Fruit fly (Drosophila melanogaster) Kc167 (cell line): ENCODE results near the gene mRpS9.

Experiments
- Myc ChIP-seq: fragments of >200 bp; optimal IDR thresholded peaks from 2 replicates; lab custom pipeline; 2017; ENCODE audit warnings: missing external identifiers
- Sin3A ChIP-seq: fragments of >200 bp; optimal IDR thresholded peaks from 2 replicates; lab custom pipeline; 2018; ENCODE audit warnings: missing external identifiers
- h ChIP-seq: fragments of >200 bp; optimal IDR thresholded peaks from 3 replicates; lab custom pipeline; 2018; ENCODE audit warnings: missing external identifiers
- insv ChIP-seq: fragments of >200 bp; optimal IDR thresholded peaks from 3 replicates; lab custom pipeline; 2018; ENCODE audit warnings: missing external identifiers
- psq ChIP-seq: fragments of >200 bp; optimal IDR thresholded peaks from 2 replicates; lab custom pipeline; 2017; ENCODE audit warnings: missing external identifiers
- ttk ChIP-seq: sonication (Bioruptor generic); optimal IDR thresholded peaks from 2 replicates; lab custom pipeline; 2017; ENCODE audit warnings: missing external identifiers

mRpS9 gene

DNA sequence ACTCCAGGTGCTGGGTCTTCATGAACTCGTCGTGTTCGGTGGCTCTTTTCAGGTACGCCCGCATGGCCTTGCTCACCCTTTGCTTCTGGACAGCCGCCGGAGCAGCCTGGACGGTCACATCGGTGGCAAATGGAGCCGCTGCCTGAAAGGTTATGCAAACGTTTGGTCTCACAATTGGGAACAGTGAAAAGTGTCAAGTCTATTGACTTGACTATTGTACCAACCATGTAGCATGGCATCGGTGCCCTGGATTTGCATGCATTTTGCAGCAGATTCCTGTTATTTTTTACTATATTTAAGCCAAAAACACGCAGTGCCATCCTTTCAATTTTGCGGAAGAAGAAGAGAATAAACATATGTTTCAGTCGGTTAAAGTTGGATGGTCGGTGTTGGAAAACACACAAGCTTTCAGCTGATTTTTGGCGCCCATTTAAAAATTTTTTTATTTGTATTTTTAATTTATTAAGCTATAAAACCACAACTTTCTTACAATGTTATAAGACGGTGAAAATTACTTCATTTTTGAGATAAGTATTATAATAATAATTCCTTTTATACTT lies at the start of gene mRpS9:
Gene mRpS9 (minus strand): TSS at position 355 of the 560 bp plus-strand sequence.
- TF ChIP-seq Sin3A: no peak
- TF ChIP-seq Myc (lab: Kevin White, UChicago): no peak
- no peak for TF ChIP-seq insv (lab: Kevin White, UChicago)
- no peak for TF ChIP-seq psq (lab: Kevin White, UChicago)
- no peak for TF ChIP-seq ttk
- no peak for TF ChIP-seq h (lab: Kevin White, UChicago)

DNA sequence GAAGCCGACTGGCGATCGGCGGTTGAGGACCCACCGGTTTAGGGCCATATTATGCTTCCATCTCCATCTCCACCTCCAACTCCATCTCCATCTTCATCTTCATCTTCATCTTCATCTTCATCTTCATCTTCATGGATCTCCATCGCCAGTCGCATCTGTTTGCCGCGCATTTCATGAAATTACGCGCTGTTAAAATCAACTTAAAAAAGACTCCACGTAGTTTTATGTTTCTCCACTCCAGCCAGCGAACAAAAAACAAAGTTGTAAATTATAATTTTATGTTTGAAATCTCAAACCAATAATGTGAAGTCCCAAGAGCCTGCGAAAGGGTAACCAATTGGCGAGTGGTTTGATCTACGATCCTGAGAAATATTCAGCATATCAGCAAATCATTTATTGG lies 47.7 kb upstream of the mRpS9 start:
- TF ChIP-seq psq (lab: Kevin White, UChicago) (no peak), ttk (no peak), h (lab: Kevin White, UChicago) (no peak), Myc (lab: Kevin White, UChicago) (no peak), Sin3A (no peak), insv (lab: Kevin White, UChicago) (no peak)

DNA sequence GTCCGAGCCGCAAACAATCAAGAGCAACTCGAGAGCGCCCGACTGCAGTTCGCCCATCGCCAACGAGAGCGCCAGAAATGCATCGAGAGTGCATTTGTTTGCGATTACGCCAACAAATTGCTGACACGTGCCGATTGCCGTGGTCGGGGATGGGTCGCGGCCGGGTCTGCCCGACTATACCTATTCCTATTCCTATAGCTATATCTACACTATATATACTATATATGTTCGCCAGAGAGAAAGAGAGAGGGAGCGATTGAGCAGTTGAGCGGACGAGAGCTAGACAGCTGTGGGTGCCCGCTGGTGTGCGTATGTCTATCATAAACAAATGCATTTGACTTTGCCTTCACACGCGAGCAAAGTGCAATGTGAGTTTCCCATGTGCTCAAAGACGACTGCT lies 44.9 kb upstream of the mRpS9 start:
- TF ChIP-seq Myc (lab: Kevin White, UChicago) (no peak), ttk (no peak), Sin3A (no peak), insv (lab: Kevin White, UChicago) (no peak), h (lab: Kevin White, UChicago) (no peak), psq (lab: Kevin White, UChicago) (no peak)

DNA sequence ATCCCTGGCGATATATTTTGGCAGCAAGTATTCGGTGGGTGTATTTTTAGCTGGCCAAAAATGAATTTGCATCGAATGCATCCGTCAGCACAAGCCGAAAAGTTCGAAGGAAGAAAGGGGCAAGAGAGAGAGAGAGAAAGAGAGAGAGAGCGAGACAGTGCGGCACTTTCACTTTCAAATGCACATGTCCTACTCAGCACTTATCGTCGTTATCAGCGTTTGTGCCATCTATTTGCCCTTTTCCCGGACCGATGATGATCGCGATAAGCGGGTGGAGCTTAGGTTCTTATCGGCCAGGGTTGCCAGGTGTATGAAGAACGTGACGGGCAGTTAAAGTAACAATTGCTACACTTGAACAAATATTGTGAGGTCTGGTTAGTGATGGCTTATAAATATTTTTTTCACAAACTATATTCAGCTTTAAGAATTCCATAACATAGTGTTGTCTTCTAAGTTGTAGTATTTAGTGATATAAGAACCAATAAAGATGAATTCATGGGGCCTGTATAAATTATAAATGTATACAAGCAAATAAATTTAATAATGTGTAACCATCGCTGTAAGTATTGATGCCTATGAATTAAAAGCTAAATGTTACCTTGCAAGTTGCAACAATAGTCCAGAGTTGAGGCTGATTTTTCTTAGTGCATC lies 42.4 kb upstream of the mRpS9 start:
- TF ChIP-seq h (lab: Kevin White, UChicago) (no peak), ttk (no peak), insv (lab: Kevin White, UChicago) (no peak), psq (lab: Kevin White, UChicago) (no peak), Myc (lab: Kevin White, UChicago) (no peak), Sin3A (no peak)

DNA sequence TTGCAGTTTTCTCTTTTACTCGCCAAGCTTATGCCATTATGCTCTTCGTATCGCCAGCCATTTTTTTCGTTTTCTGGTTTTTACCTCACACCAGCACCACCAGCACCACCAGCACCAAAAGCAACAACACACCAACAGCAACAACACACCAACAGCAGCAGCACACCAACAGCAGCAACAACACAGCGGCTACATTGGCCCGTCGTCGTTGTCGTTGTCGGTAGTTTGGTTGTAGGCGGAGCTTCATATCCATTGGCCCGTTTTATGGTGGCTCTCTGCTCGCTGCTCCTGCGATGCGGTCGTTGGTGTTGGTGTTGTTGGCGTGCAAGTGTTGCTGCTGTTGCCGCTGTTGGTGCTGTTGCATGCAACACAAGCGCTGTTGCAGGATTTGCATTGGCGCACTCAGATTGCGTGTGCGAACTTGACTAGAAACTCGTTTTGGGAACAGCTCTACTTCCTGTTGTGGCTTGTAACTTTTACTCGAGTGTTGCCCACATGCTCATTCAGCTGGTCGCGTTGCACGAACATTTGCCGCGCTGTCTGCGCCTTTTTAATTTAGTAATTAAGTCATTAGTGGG lies 34.4 kb upstream of the mRpS9 start:
- TF ChIP-seq Myc (lab: Kevin White, UChicago) (no peak), h (lab: Kevin White, UChicago) (no peak), ttk (no peak), Sin3A (no peak), psq (lab: Kevin White, UChicago) (no peak), insv (lab: Kevin White, UChicago) (no peak)

DNA sequence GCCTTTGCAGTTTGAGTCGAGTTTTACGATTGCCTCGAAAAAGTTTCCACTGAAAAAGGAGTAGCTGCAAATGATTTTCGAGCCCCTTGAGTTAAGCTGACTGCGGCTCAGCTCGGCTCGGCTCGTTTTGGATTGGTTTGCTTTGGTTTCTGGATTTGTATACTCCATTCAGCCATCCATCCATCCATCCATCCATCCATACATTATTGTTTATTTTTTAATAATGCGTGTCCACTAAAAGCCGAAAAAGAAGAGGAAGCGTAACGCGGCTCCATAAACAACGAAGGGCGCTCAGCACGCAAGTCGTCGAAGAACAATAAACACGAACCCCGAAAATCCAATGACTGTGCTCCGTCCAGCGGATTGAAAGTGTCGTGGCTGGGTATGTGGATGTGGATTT lies 23.9 kb upstream of the mRpS9 start:
- no peak for TF ChIP-seq h (lab: Kevin White, UChicago)
- TF ChIP-seq insv (lab: Kevin White, UChicago): no peak
- no peak for TF ChIP-seq Sin3A
- TF ChIP-seq Myc (lab: Kevin White, UChicago): no peak
- no peak for TF ChIP-seq ttk
- TF ChIP-seq psq (lab: Kevin White, UChicago): no peak

DNA sequence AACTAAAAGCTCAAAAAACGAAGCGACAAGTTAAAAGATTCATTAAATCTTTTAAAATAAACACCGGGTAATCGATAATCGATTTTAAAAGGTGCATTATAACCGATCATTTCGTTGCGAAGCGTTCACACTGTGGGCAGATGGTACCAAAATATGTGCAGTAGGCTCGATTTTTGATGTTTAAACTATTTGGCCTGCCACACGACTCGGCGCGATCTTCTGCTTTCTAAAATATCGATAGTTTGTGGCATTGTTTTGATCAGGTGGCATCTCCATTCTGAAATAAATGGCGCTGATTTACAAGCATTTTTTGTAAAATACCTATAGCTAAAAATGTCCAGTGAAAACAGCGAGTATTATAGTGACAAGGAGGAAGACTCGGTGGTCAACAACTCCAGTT lies 17.7 kb upstream of the mRpS9 start, which contains the start of the genes CG10445 and lds:
Gene CG10445 (minus strand): TSS at position 104 of the 400 bp plus-strand sequence.
Gene lds (plus strand): TSS at position 236 of the 400 bp plus-strand sequence.
- TF ChIP-seq Sin3A (no peak), ttk (no peak), psq (lab: Kevin White, UChicago) (no peak), Myc (lab: Kevin White, UChicago) (no peak), insv (lab: Kevin White, UChicago) (no peak), h (lab: Kevin White, UChicago) (no peak)

DNA sequence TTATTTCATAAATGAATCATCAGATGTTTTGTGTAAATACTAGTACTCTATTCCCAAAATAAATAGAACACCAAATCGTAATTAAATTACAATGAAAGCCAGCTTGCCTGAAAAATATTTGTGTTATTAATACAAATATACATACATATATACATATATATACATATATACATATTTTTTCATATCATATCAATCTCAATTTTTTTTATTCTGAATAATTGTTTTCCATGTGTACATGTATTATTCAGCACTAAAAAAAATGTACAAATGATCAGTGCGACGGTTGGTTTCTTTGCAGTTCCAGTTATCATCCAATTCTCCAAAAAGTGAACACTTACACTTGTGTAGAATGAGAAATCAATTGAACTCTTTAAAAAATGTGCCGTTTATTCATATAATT lies 11.1 kb upstream of the mRpS9 start, which contains the start of gene kipf:
Gene kipf (plus strand): TSS at position 301 of the 400 bp plus-strand sequence.
- no peak for TF ChIP-seq Sin3A
- no peak for TF ChIP-seq h (lab: Kevin White, UChicago)
- TF ChIP-seq Myc (lab: Kevin White, UChicago): no peak

DNA sequence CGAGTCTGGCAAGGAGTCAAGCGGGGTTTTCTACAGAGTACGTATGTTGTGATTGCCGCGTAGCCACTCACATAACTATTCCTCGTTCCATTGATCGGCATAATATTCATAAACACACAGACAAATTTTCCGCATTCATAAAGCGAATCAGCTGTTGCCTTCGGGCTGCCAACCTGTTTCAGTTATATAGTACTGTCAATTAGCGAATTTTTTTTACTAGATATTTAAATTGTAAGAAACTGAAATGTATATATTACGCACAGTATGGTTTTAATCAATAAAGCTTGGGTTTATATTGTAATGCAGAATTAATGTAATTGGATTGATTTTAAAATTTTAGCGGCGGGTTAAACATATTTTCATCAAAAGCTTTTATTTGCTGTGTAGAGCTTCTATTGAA lies 10.7 kb upstream of the mRpS9 start, which contains the start of gene Rfk:
Gene Rfk (minus strand): TSS at position 152 of the 400 bp plus-strand sequence.
- TF ChIP-seq h (lab: Kevin White, UChicago): no peak
- no peak for TF ChIP-seq psq (lab: Kevin White, UChicago)
- TF ChIP-seq Sin3A: no peak
- no peak for TF ChIP-seq insv (lab: Kevin White, UChicago)
- TF ChIP-seq ttk: no peak
- no peak for TF ChIP-seq Myc (lab: Kevin White, UChicago)

DNA sequence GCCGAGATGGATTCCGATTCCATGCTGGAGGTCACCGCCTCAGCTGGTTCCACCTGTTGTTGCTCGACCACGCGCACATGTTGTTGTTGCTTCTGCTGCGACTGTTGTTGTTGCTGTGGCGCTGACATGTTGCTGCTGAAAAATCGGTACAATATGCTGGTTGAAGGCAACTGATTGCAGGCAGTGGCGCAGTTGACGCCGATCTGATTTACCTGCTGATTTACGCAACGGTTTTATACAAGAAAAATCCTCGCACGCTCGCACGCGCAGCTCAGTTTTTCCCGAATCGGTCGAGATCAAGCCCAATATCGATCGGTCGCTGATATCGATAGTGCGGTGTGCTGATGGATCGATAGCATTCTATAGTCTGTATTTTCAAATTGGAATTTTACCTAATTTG lies 9.0 kb upstream of the mRpS9 start, which contains the start of gene Prat:
Gene Prat (minus strand): TSS at position 298 of the 400 bp plus-strand sequence.
- TF ChIP-seq Sin3A (no peak), Myc (lab: Kevin White, UChicago) (no peak), insv (lab: Kevin White, UChicago) (no peak), h (lab: Kevin White, UChicago) (no peak)

DNA sequence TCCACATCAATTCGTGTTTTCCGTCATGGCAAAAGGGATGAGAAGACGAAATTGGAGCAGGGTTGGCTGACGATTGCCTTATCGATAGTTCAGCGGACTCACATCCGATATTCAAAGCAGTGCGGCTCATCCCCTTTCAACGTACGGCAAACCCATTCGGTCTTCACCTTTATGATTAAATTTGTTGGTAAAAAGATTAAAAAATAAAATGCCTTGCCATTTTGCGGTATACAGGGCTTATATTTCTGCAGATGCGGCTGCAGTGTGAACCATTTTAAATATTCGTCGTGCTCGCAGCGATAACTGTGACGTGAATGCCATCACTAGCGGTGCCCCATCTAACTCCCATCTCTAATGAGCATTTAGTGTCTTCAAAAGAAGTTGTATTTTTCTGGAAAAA lies 4.8 kb upstream of the mRpS9 start, which contains the start of the genes Taf7 and EMC1:
Gene Taf7 (plus strand): TSS at position 23 of the 400 bp plus-strand sequence.
Gene EMC1 (minus strand): TSS at position 53 of the 400 bp plus-strand sequence.
- TF ChIP-seq Sin3A (peak; percentile 57), h (lab: Kevin White, UChicago) (no peak)

DNA sequence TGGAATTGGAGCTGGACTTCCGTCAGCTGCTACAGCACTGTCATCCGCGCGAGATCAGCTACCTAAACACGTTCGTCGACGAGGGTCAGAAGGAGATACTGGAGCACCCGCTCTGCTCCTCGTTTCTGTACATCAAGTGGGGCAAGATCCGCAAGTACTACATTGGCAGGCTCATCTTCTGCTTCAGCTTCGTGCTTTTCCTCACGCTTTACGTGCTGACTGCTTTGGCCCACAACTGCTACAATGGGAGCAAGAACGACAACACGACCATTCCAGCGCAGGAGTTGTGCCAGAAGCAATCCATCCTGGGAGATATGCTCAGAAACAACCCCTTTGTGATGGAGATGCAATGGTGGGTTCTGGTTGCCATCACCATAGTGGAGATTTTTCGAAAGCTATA lies 3.2 kb downstream of the mRpS9 start:
- TF ChIP-seq insv (lab: Kevin White, UChicago): no peak
- TF ChIP-seq psq (lab: Kevin White, UChicago): no peak
- TF ChIP-seq ttk: no peak
- no peak for TF ChIP-seq h (lab: Kevin White, UChicago)
- no peak for TF ChIP-seq Myc (lab: Kevin White, UChicago)
